Fruit fly (Drosophila melanogaster) whole organism, embryonic: ENCODE measurements around the gene Reepl1.

ENCODE experiments used
- ATbp ChIP-seq: fragments of 200-800 bp; sonication (Bioruptor generic); optimal IDR thresholded peaks from 2 replicates; lab custom pipeline; 2017; ENCODE audit warnings: missing biosample characterization, mild to moderate bottlenecking, missing genetic modification characterization, missing genetic modification reagents
- Bgb ChIP-seq: fragments of 200-800 bp; sonication (Bioruptor generic); IDR thresholded peaks from 2 replicates; pipeline ENCODE4 v1.3.6; 2022; ENCODE audit warnings: missing biosample characterization, missing genetic modification characterization; ENCODE audit not compliant: partially characterized antibody
- Blimp-1 ChIP-seq: fragments of 200-800 bp; sonication (Bioruptor generic); optimal IDR thresholded peaks from 3 replicates; lab custom pipeline; 2018; ENCODE audit warnings: missing biosample characterization, missing genetic modification characterization, mild to moderate bottlenecking, moderate library complexity, missing genetic modification reagents
- CG10366 ChIP-seq: fragments of 200-800 bp; sonication (Bioruptor generic); IDR thresholded peaks from 2 replicates; pipeline ENCODE4 v1.3.6; 2022; ENCODE audit warnings: missing biosample characterization, missing genetic modification characterization
- CG10431 ChIP-seq: fragments of 200-800 bp; sonication (Bioruptor generic); optimal IDR thresholded peaks from 3 replicates; lab custom pipeline; 2018; ENCODE audit warnings: missing biosample characterization, mild to moderate bottlenecking, missing genetic modification characterization
- CG10543 ChIP-seq: fragments of 200-800 bp; sonication (Bioruptor generic); optimal IDR thresholded peaks from 3 replicates; lab custom pipeline; 2017; ENCODE audit warnings: missing biosample characterization, mild to moderate bottlenecking, missing genetic modification characterization, moderate library complexity
- CG13424 ChIP-seq: fragments of 200-800 bp; sonication (Bioruptor generic); optimal IDR thresholded peaks from 2 replicates; lab custom pipeline; 2019; ENCODE audit warnings: missing biosample characterization, mild to moderate bottlenecking, missing genetic modification characterization, moderate library complexity
- CG14014 ChIP-seq: fragments of 200-800 bp; sonication (Bioruptor generic); IDR thresholded peaks from 2 replicates; pipeline ENCODE4 v1.3.6; 2022; ENCODE audit warnings: missing biosample characterization, missing genetic modification characterization
- CG14050 ChIP-seq: fragments of 200-800 bp; sonication (Bioruptor generic); IDR thresholded peaks from 3 replicates; pipeline ENCODE4 v1.3.6; 2022; ENCODE audit warnings: missing biosample characterization, missing genetic modification characterization
- CG15073 ChIP-seq: fragments of 200-800 bp; sonication (Bioruptor generic); optimal IDR thresholded peaks from 2 replicates; lab custom pipeline; 2016; ENCODE audit warnings: missing biosample characterization, missing genetic modification characterization
- CG1647 ChIP-seq: fragments of 200-800 bp; sonication (Bioruptor generic); optimal IDR thresholded peaks from 3 replicates; lab custom pipeline; 2016; ENCODE audit warnings: missing biosample characterization, missing genetic modification characterization
- CG16813 ChIP-seq: fragments of 200-800 bp; sonication (Bioruptor generic); IDR thresholded peaks from 3 replicates; pipeline ENCODE4 v1.3.6; 2022; ENCODE audit warnings: missing biosample characterization, missing genetic modification characterization; ENCODE audit not compliant: partially characterized antibody
- CG16815 ChIP-seq: fragments of 200-800 bp; sonication (Bioruptor generic); optimal IDR thresholded peaks from 3 replicates; lab custom pipeline; 2017; ENCODE audit warnings: missing biosample characterization, mild to moderate bottlenecking, missing genetic modification characterization
- CG16863 ChIP-seq: fragments of 200-800 bp; sonication (Bioruptor generic); optimal IDR thresholded peaks from 3 replicates; lab custom pipeline; 2016; ENCODE audit warnings: missing biosample characterization, missing genetic modification characterization
- CG17829 ChIP-seq: fragments of 200-800 bp; optimal IDR thresholded peaks from 2 replicates; lab custom pipeline; 2019; ENCODE audit warnings: missing biosample characterization, mild to moderate bottlenecking, missing genetic modification characterization, moderate library complexity
- CG30403 ChIP-seq: fragments of 200-800 bp; sonication (Bioruptor generic); optimal IDR thresholded peaks from 3 replicates; lab custom pipeline; 2016; ENCODE audit warnings: missing biosample characterization, missing genetic modification characterization
- CG43689 ChIP-seq: fragments of 200-800 bp; sonication (Bioruptor generic); IDR thresholded peaks from 2 replicates; pipeline ENCODE4 v1.3.6; 2022; ENCODE audit warnings: missing biosample characterization, missing genetic modification characterization
- CG6689 ChIP-seq: fragments of 200-800 bp; sonication (Bioruptor generic); IDR thresholded peaks from 2 replicates; pipeline ENCODE4 v1.3.6; 2022; ENCODE audit warnings: missing biosample characterization, missing genetic modification characterization
- CG6765 ChIP-seq: fragments of 200-800 bp; sonication (Bioruptor generic); optimal IDR thresholded peaks from 3 replicates; lab custom pipeline; 2017; ENCODE audit warnings: missing biosample characterization, mild to moderate bottlenecking, missing genetic modification characterization
- CG6791 ChIP-seq: fragments of 200-800 bp; sonication (Bioruptor generic); IDR thresholded peaks from 3 replicates; pipeline ENCODE4 v1.3.6; 2022; ENCODE audit warnings: missing biosample characterization, missing genetic modification characterization; ENCODE audit not compliant: partially characterized antibody
- CG7357 ChIP-seq: fragments of 200-800 bp; sonication (Bioruptor generic); IDR thresholded peaks from 3 replicates; pipeline ENCODE4 v1.3.6; 2022; ENCODE audit warnings: missing biosample characterization, missing genetic modification characterization
- CG8359 ChIP-seq: fragments of 200-800 bp; sonication (Bioruptor generic); optimal IDR thresholded peaks from 2 replicates; lab custom pipeline; 2017; ENCODE audit warnings: missing biosample characterization, mild to moderate bottlenecking, missing genetic modification characterization, borderline replicate concordance
- CG9727 ChIP-seq: fragments of 200-800 bp; sonication (Bioruptor generic); optimal IDR thresholded peaks from 3 replicates; lab custom pipeline; 2017; ENCODE audit warnings: missing biosample characterization, mild to moderate bottlenecking, missing genetic modification characterization
- Chrac-16 ChIP-seq: fragments of 200-800 bp; sonication (Bioruptor generic); optimal IDR thresholded peaks from 3 replicates; lab custom pipeline; 2016; ENCODE audit warnings: missing biosample characterization, missing genetic modification characterization
- Dek ChIP-seq: fragments of 200-800 bp; sonication (Bioruptor generic); optimal IDR thresholded peaks from 3 replicates; lab custom pipeline; 2019; ENCODE audit warnings: missing biosample characterization, mild to moderate bottlenecking, missing genetic modification characterization, moderate library complexity
- Dip2 ChIP-seq: fragments of 200-800 bp; sonication (Bioruptor generic); IDR thresholded peaks from 2 replicates; pipeline ENCODE4 v1.3.6; 2022; ENCODE audit warnings: missing biosample characterization, missing genetic modification characterization
- HLH54F ChIP-seq: fragments of 200-800 bp; sonication (Bioruptor generic); optimal IDR thresholded peaks from 3 replicates; lab custom pipeline; 2016; ENCODE audit warnings: missing biosample characterization, missing genetic modification characterization
- HLHmδ ChIP-seq: fragments of 200-800 bp; sonication (Bioruptor generic); optimal IDR thresholded peaks from 2 replicates; lab custom pipeline; 2018; ENCODE audit warnings: missing biosample characterization, mild to moderate bottlenecking, missing genetic modification characterization, moderate library complexity
- Hmr ChIP-seq: fragments of 200-800 bp; sonication (Bioruptor generic); optimal IDR thresholded peaks from 3 replicates; lab custom pipeline; 2017; ENCODE audit warnings: mild to moderate bottlenecking, missing biosample characterization, missing genetic modification reagents, missing genetic modification characterization
- Hmx ChIP-seq: fragments of 200-800 bp; sonication (Bioruptor generic); optimal IDR thresholded peaks from 2 replicates; lab custom pipeline; 2016; ENCODE audit warnings: missing biosample characterization, missing genetic modification characterization
- Hsf ChIP-seq: fragments of 200-800 bp; sonication (Bioruptor generic); optimal IDR thresholded peaks from 3 replicates; lab custom pipeline; 2016; ENCODE audit warnings: missing biosample characterization, missing genetic modification characterization
- PHDP ChIP-seq: fragments of 200-800 bp; sonication (Bioruptor generic); optimal IDR thresholded peaks from 3 replicates; lab custom pipeline; 2018; ENCODE audit warnings: missing biosample characterization, mild to moderate bottlenecking, missing genetic modification characterization, moderate library complexity
- Six4 ChIP-seq: fragments of 200-800 bp; sonication (Bioruptor generic); optimal IDR thresholded peaks from 2 replicates; lab custom pipeline; 2016; ENCODE audit warnings: missing biosample characterization, missing genetic modification characterization
- Ssrp ChIP-seq: fragments of 200-800 bp; sonication (Bioruptor generic); optimal IDR thresholded peaks from 2 replicates; lab custom pipeline; 2018; ENCODE audit warnings: missing biosample characterization, mild to moderate bottlenecking, missing genetic modification characterization, moderate library complexity
- ap ChIP-seq: fragments of 200-800 bp; sonication (Bioruptor generic); IDR thresholded peaks from 2 replicates; pipeline ENCODE4 v1.3.6; 2022; ENCODE audit warnings: missing biosample characterization, missing genetic modification characterization
- ash1 ChIP-seq: fragments of 200-800 bp; sonication (Bioruptor generic); optimal IDR thresholded peaks from 2 replicates; lab custom pipeline; 2018; ENCODE audit warnings: missing biosample characterization, mild to moderate bottlenecking, missing genetic modification characterization
- bsh ChIP-seq, 2 experiments: fragments of 200-800 bp; sonication (Bioruptor generic); optimal IDR thresholded peaks; 2 replicates each; lab custom pipeline; 2017 to 2018; ENCODE audit warnings: mild to moderate bottlenecking in 2 of 2, missing biosample characterization in 2 of 2, missing genetic modification characterization in 2 of 2, moderate library complexity in 1 of 2
- chif ChIP-seq, 2 experiments: fragments of 200-800 bp; sonication (Bioruptor generic); optimal IDR thresholded peaks; 3 replicates each; lab custom pipeline; 2016; ENCODE audit warnings: missing biosample characterization in 2 of 2, missing genetic modification characterization in 2 of 2
- dmrt11E ChIP-seq: fragments of 200-800 bp; sonication (Bioruptor generic); optimal IDR thresholded peaks from 3 replicates; lab custom pipeline; 2018; ENCODE audit warnings: missing biosample characterization, mild to moderate bottlenecking, missing genetic modification characterization, moderate library complexity
- dpn ChIP-seq, 2 experiments: fragments of 200-800 bp; sonication (Bioruptor generic); optimal IDR thresholded peaks; 3 replicates each; lab custom pipeline; 2016; ENCODE audit warnings: missing biosample characterization in 2 of 2, missing genetic modification characterization in 2 of 2
- emc ChIP-seq: fragments of 200-800 bp; sonication (Bioruptor generic); optimal IDR thresholded peaks from 2 replicates; lab custom pipeline; 2016; ENCODE audit warnings: missing biosample characterization, missing genetic modification characterization
- eve ChIP-seq, 2 experiments: fragments of >200 bp; optimal IDR thresholded peaks; 2 replicates each; lab custom pipeline; 2017; ENCODE audit warnings: missing biosample characterization in 2 of 2, missing genetic modification characterization in 2 of 2
- maf-S ChIP-seq: fragments of 200-800 bp; sonication (Bioruptor generic); optimal IDR thresholded peaks from 2 replicates; lab custom pipeline; 2016; ENCODE audit warnings: missing biosample characterization, missing genetic modification characterization
- odd ChIP-seq: fragments of 200-800 bp; sonication (Bioruptor generic); optimal IDR thresholded peaks from 2 replicates; lab custom pipeline; 2017; ENCODE audit warnings: missing biosample characterization, mild to moderate bottlenecking, missing genetic modification characterization
- otp ChIP-seq: fragments of 200-800 bp; sonication (Bioruptor generic); IDR thresholded peaks from 3 replicates; pipeline ENCODE4, ENCODE4 v1.3.6; 2022; ENCODE audit warnings: missing biosample characterization, missing genetic modification characterization
- seq ChIP-seq: fragments of 200-800 bp; sonication (Bioruptor generic); IDR thresholded peaks from 2 replicates; pipeline ENCODE4 v1.3.6; 2022; ENCODE audit warnings: missing biosample characterization, missing genetic modification characterization
- sob ChIP-seq: fragments of 200-800 bp; sonication (Bioruptor generic); IDR thresholded peaks from 2 replicates; pipeline ENCODE4 v1.3.6; 2022; ENCODE audit warnings: missing biosample characterization, missing genetic modification characterization
- toy ChIP-seq: fragments of 200-800 bp; sonication (Bioruptor generic); IDR thresholded peaks from 2 replicates; pipeline ENCODE4 v1.3.6; 2022; ENCODE audit warnings: missing biosample characterization, missing genetic modification characterization
- twi ChIP-seq: fragments of 200-800 bp; optimal IDR thresholded peaks from 2 replicates; lab custom pipeline; 2019; ENCODE audit warnings: missing biosample characterization, mild to moderate bottlenecking, missing genetic modification characterization, moderate library complexity

Gene Reepl1

DNA sequence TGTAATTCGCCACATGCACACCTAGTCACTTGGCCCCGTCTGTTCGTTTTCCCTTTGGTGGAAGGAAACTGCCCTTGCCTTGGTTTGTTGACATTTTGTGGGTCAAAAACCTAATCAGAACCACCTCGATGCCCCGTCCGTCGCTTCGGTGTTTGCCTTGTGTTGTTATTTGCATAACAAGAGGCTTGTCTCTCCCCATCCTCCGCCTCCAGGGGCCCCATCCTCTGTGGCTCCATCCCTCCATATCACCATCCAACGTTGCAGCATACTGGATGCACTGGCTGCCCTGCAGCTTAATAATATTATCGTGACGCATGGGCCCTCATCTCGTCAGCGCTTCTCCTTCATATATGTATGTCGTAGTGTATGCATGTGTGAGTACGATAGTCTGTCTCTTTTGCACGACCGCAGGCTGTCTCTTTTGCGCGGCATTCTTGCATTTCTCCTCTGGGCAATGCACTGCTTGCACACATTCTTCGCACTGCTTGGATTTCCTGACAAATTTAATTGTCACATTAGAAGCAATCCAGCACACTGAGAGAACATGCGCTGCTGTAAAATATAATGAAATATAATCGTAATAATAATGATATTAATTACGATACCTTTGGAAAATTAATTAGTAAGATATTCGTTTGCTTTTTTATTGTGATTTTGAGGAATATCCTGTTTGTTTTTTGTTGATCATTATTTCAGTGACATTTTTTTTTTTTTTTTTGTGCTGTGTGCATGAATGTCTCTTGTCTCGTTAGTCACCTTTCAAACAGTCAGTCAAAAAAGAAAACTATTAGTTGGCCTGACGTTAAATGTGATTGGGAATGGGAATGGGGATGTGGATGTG, 28.2 kb upstream of the Reepl1 start (continued):
- no peak for TF ChIP-seq CG6765 (GFP tag; lab: Kevin White, UChicago)
- no peak for TF ChIP-seq CG43689 (GFP tag; lab: Robert Waterston, UW)
- no peak for TF ChIP-seq CG10431 (GFP tag; lab: Kevin White, UChicago)
- no peak for TF ChIP-seq ash1 (GFP tag; lab: Kevin White, UChicago)
- peak; percentile 5 for TF ChIP-seq CG30403 (GFP tag; lab: Kevin White, UChicago)
- TF ChIP-seq Blimp-1, result peak; percentile 37
- 0 out of 2 replicates have a peak, but pooled peaks have one; percentile 10 for TF ChIP-seq CG6689
- no peak for TF ChIP-seq sob (GFP tag; lab: Robert Waterston, UW)
- TF ChIP-seq emc (GFP tag; lab: Kevin White, UChicago), result no peak
- no peak for TF ChIP-seq CG16863 (GFP tag; lab: Kevin White, UChicago)
- peak; percentile 27 for TF ChIP-seq CG8359
- no peak for TF ChIP-seq Six4
- no peak for TF ChIP-seq CG6791
- no peak for TF ChIP-seq HLHmδ (GFP tag; lab: Kevin White, UChicago)
- peak; percentile 21 for TF ChIP-seq CG17829
- TF ChIP-seq CG10366 (GFP tag; lab: Robert Waterston, UW), result no peak
- TF ChIP-seq chif (GFP tag; optimal IDR thresholded peaks at IDR 0.05; lab: Kevin White, UChicago), result no peak
- no peak for TF ChIP-seq CG7357 (GFP tag; lab: Robert Waterston, UW)
- no peak for TF ChIP-seq Hmx
- no peak for TF ChIP-seq seq (GFP tag; lab: Robert Waterston, UW)
- peak in 1 of 2 experiments; percentile 50 for TF ChIP-seq bsh (GFP tag; optimal IDR thresholded peaks at IDR 0.05; lab: Kevin White, UChicago)
- TF ChIP-seq HLH54F (GFP tag; lab: Kevin White, UChicago), result no peak
- no peak for TF ChIP-seq Hsf (GFP tag; lab: Kevin White, UChicago)
- TF ChIP-seq dmrt11E (tag; lab: Kevin White, UChicago), result peak; percentile 66
- TF ChIP-seq Dip2 (GFP tag; lab: Robert Waterston, UW), result no peak
- TF ChIP-seq twi, result no peak
- no peak for TF ChIP-seq Hmr (GFP tag; lab: Kevin White, UChicago)
- no peak for TF ChIP-seq CG14014 (GFP tag; lab: Robert Waterston, UW)
- no peak for TF ChIP-seq CG16813 (GFP tag; lab: Robert Waterston, UW)
- TF ChIP-seq eve (GFP tag; optimal IDR thresholded peaks at IDR 0.05; lab: Kevin White, UChicago), result peak in 1 of 2 experiments; percentile 52
- TF ChIP-seq Chrac-16 (GFP tag; lab: Kevin White, UChicago), result peak; percentile 6
- TF ChIP-seq ATbp (GFP tag; lab: Kevin White, UChicago), result no peak
- TF ChIP-seq toy (GFP tag; lab: Robert Waterston, UW), result no peak
- no peak for TF ChIP-seq CG1647 (GFP tag; lab: Kevin White, UChicago)
- no peak for TF ChIP-seq maf-S (GFP tag; lab: Kevin White, UChicago)
- no peak for TF ChIP-seq PHDP (tag; lab: Kevin White, UChicago)
- no peak for TF ChIP-seq Ssrp (tag; lab: Kevin White, UChicago)
- TF ChIP-seq ap (GFP tag; lab: Robert Waterston, UW), result no peak
- no peak for TF ChIP-seq CG14050
- no peak for TF ChIP-seq dpn (GFP tag; optimal IDR thresholded peaks at IDR 0.05; lab: Kevin White, UChicago)
- TF ChIP-seq Dek, result no peak
- no peak for TF ChIP-seq odd (GFP tag; lab: Kevin White, UChicago)
- TF ChIP-seq Bgb (GFP tag; lab: Robert Waterston, UW), result 0 out of 2 replicates have a peak, but pooled peaks have one; percentile 24
- no peak for TF ChIP-seq CG13424
- 0 out of 3 replicates have a peak, but pooled peaks have one; percentile 17 for TF ChIP-seq otp (GFP tag; lab: Robert Waterston, UW)
- no peak for TF ChIP-seq CG10543 (GFP tag; lab: Kevin White, UChicago)
- TF ChIP-seq CG9727, result peak; percentile 25
- peak; percentile 3 for TF ChIP-seq CG16815 (GFP tag; lab: Kevin White, UChicago)
- no peak for TF ChIP-seq CG15073
